Worm (Caenorhabditis elegans) whole organism, L2 larva: ENCODE measurements around the gene ZK632.4.

ENCODE experiments used
- ZK546.5 ChIP-seq: sonication (generic microtip); optimal IDR thresholded peaks from 2 replicates; lab custom pipeline; 2017; ENCODE audit warnings: missing biosample characterization, missing genetic modification characterization
- ceh-16 ChIP-seq: fragments of 150-350 bp; optimal IDR thresholded peaks from 2 replicates; lab custom pipeline; 2014; ENCODE audit warnings: missing biosample characterization, missing genetic modification characterization
- fos-1 ChIP-seq: fragments of 150-350 bp; optimal IDR thresholded peaks from 2 replicates; lab custom pipeline; 2014; ENCODE audit warnings: missing biosample characterization, missing genetic modification characterization
- nhr-237 ChIP-seq: fragments of 150-350 bp; optimal IDR thresholded peaks from 2 replicates; lab custom pipeline; 2014; ENCODE audit warnings: missing biosample characterization, missing genetic modification characterization
- ztf-11 ChIP-seq: sonication (generic microtip); optimal IDR thresholded peaks from 2 replicates; lab custom pipeline; 2017; ENCODE audit warnings: missing biosample characterization, missing genetic modification characterization

Gene ZK632.4

ce11 chrIII:9757414-9757813 is 49.8 kb downstream of the ZK632.4 start, which contains the start of gene vps-53:
vps-53 (minus strand) TSS chrIII:9757514.
- TF ChIP-seq ztf-11 (tag; lab: Kevin White, UChicago) (no peak), ZK546.5 (tag; lab: Kevin White, UChicago) (no peak), ceh-16 (tag; lab: Kevin White, UChicago) (no peak), nhr-237 (tag; lab: Kevin White, UChicago) (no peak), fos-1 (tag; lab: Kevin White, UChicago) (no peak)
